Worm (Caenorhabditis elegans) whole organism, L4 larva: Measurements from ENCODE around the gene F49F1.4.
"Not testable (repeated sequence)": the region's sequence is repeated elsewhere in the genome, so short reads cannot be mapped to it uniquely, and the experiment has no call there.

Experiments
- F37D6.2 ChIP-seq: sonication (generic microtip); optimal IDR thresholded peaks from 2 replicates; lab custom pipeline; 2016; ENCODE audit warnings: mild to moderate bottlenecking, missing genetic modification characterization, missing compliant biosample characterization
- F44E2.7 ChIP-seq: fragments of 200-800 bp; sonication (Bioruptor generic); IDR thresholded peaks from 2 replicates; pipeline ENCODE4 v2.1.2; 2022; ENCODE audit warnings: missing genetic modification characterization, missing compliant biosample characterization
- T26A8.4 ChIP-seq: fragments of 200-800 bp; sonication (Bioruptor generic); IDR thresholded peaks from 2 replicates; pipeline ENCODE4 v1.3.6; 2022; ENCODE audit warnings: missing genetic modification characterization, missing compliant biosample characterization
- Y105C5A.15 ChIP-seq: fragments of 200-800 bp; sonication (Bioruptor generic); IDR thresholded peaks from 2 replicates; pipeline ENCODE4 v1.3.6; 2022; ENCODE audit warnings: missing genetic modification characterization, missing compliant biosample characterization
- Y48G9A.11 ChIP-seq: fragments of 200-800 bp; sonication (Bioruptor generic); IDR thresholded peaks from 2 replicates; pipeline ENCODE4 v1.3.6; 2022; ENCODE audit warnings: missing genetic modification reagents, missing genetic modification characterization, missing compliant biosample characterization
- Y75B8A.6 ChIP-seq: fragments of 200-800 bp; sonication (Bioruptor generic); IDR thresholded peaks from 2 replicates; pipeline ENCODE4 v1.3.6; 2022; ENCODE audit warnings: missing genetic modification reagents, missing genetic modification characterization, missing compliant biosample characterization
- ZK337.2 ChIP-seq: fragments of 200-800 bp; sonication (Bioruptor generic); IDR thresholded peaks from 2 replicates; pipeline ENCODE4 v1.3.6; 2022; ENCODE audit warnings: missing genetic modification reagents, missing genetic modification characterization, missing compliant biosample characterization
- aha-1 ChIP-seq: fragments of 150-350 bp; peaks from one replicate; lab custom pipeline; 2014; ENCODE audit warnings: missing biosample characterization, missing genetic modification characterization
- aly-2 ChIP-seq: sonication (generic microtip); optimal IDR thresholded peaks from 2 replicates; lab custom pipeline; 2018; ENCODE audit warnings: missing biosample characterization, missing genetic modification characterization
- attf-4 ChIP-seq: sonication (generic microtip); optimal IDR thresholded peaks from 3 replicates; lab custom pipeline; 2017; ENCODE audit warnings: missing biosample characterization, missing genetic modification characterization
- ceh-28 ChIP-seq: fragments of 150-350 bp; optimal IDR thresholded peaks from 2 replicates; lab custom pipeline; 2014; ENCODE audit warnings: missing biosample characterization, missing genetic modification reagents, missing genetic modification characterization
- ces-1 ChIP-seq: fragments of 150-350 bp; sonication (generic microtip); optimal IDR thresholded peaks from 4 replicates; lab custom pipeline; 2014; ENCODE audit warnings: missing biosample characterization, missing genetic modification reagents, missing genetic modification characterization
- daf-19 ChIP-seq: fragments of 200-800 bp; sonication (Bioruptor generic); conservative IDR thresholded peaks from 2 replicates; pipeline ENCODE4 v1.3.6; 2022; ENCODE audit warnings: missing genetic modification characterization, missing compliant biosample characterization
- dmd-6 ChIP-seq: fragments of 200-800 bp; sonication (Bioruptor generic); IDR thresholded peaks from 2 replicates; pipeline ENCODE4 v1.3.6; 2022; ENCODE audit warnings: missing genetic modification reagents, missing genetic modification characterization, missing compliant biosample characterization
- dmd-9 ChIP-seq: fragments of 200-800 bp; sonication (Bioruptor generic); IDR thresholded peaks from 2 replicates; pipeline ENCODE4 v1.3.6; 2022; ENCODE audit warnings: missing genetic modification reagents, missing genetic modification characterization, missing compliant biosample characterization
- dve-1 ChIP-seq: sonication (generic microtip); optimal IDR thresholded peaks from 2 replicates; lab custom pipeline; 2017; ENCODE audit warnings: antibody characterized with exemption, mild to moderate bottlenecking, missing genetic modification characterization, missing compliant biosample characterization; ENCODE audit not compliant: insufficient read depth
- egl-27 ChIP-seq: sonication (generic microtip); optimal IDR thresholded peaks from 3 replicates; lab custom pipeline; 2017; ENCODE audit warnings: missing biosample characterization, missing genetic modification reagents, missing genetic modification characterization
- fos-1 ChIP-seq: fragments of 150-350 bp; optimal IDR thresholded peaks from 2 replicates; lab custom pipeline; 2014; ENCODE audit warnings: missing biosample characterization, missing genetic modification characterization
- hif-1 ChIP-seq, 2 experiments: sonication (generic microtip); optimal IDR thresholded peaks; 2 replicates each; lab custom pipeline; 2016 to 2017; ENCODE audit warnings: missing compliant biosample characterization in 2 of 2, missing genetic modification characterization in 2 of 2, missing genetic modification reagents in 2 of 2, missing genotype in 2 of 2, mild to moderate bottlenecking in 1 of 2
- hlh-11 ChIP-seq: fragments of 200-800 bp; sonication (Bioruptor generic); optimal IDR thresholded peaks from 2 replicates; lab custom pipeline; 2018; ENCODE audit warnings: mild to moderate bottlenecking, missing genetic modification characterization, missing compliant biosample characterization
- hmg-1.1 ChIP-seq: fragments of 200-800 bp; sonication (Bioruptor generic); IDR thresholded peaks from 2 replicates; pipeline ENCODE4 v1.3.6; 2022; ENCODE audit warnings: missing genetic modification reagents, missing genetic modification characterization, missing compliant biosample characterization
- lin-1 ChIP-seq: fragments of 200-800 bp; sonication (Bioruptor generic); IDR thresholded peaks from 2 replicates; pipeline ENCODE4 v1.3.6; 2022; ENCODE audit warnings: missing genetic modification reagents, missing genetic modification characterization, missing compliant biosample characterization
- lir-3 ChIP-seq: sonication (generic microtip); optimal IDR thresholded peaks from 2 replicates; lab custom pipeline; 2016; ENCODE audit warnings: mild to moderate bottlenecking, missing genetic modification characterization, missing compliant biosample characterization
- madf-9 ChIP-seq: fragments of 200-800 bp; sonication (Bioruptor generic); conservative IDR thresholded peaks from 2 replicates; pipeline ENCODE4 v1.3.6; 2022; ENCODE audit warnings: missing genetic modification reagents, missing genetic modification characterization, missing compliant biosample characterization
- mdt-29 ChIP-seq: fragments of 200-800 bp; sonication (Bioruptor generic); IDR thresholded peaks from 2 replicates; pipeline ENCODE4 v1.3.6; 2022; ENCODE audit warnings: missing genetic modification reagents, missing genetic modification characterization, missing compliant biosample characterization
- mep-1 ChIP-seq: fragments of 150-350 bp; sonication (generic microtip); optimal IDR thresholded peaks from 3 replicates; lab custom pipeline; 2014; ENCODE audit warnings: missing biosample characterization, missing genetic modification characterization
- mxl-2 ChIP-seq: fragments of 200-800 bp; sonication (Bioruptor generic); conservative IDR thresholded peaks from 2 replicates; pipeline ENCODE4 v1.3.6; 2022; ENCODE audit warnings: missing genetic modification reagents, missing genetic modification characterization, missing compliant biosample characterization
- nhr-237 ChIP-seq: sonication (generic microtip); optimal IDR thresholded peaks from 2 replicates; lab custom pipeline; 2017; ENCODE audit warnings: missing biosample characterization, missing genetic modification characterization
- nhr-41 ChIP-seq: fragments of 200-800 bp; sonication (Bioruptor generic); IDR thresholded peaks from 2 replicates; pipeline ENCODE4 v1.3.6; 2022; ENCODE audit warnings: missing genetic modification reagents, missing genetic modification characterization, missing compliant biosample characterization
- nhr-42 ChIP-seq: fragments of 200-800 bp; sonication (Bioruptor generic); IDR thresholded peaks from 2 replicates; pipeline ENCODE4 v1.3.6; 2022; ENCODE audit warnings: missing genetic modification characterization, missing compliant biosample characterization
- nhr-6 ChIP-seq: fragments of 150-350 bp; optimal IDR thresholded peaks from 2 replicates; lab custom pipeline; 2014; ENCODE audit warnings: missing biosample characterization, missing genetic modification characterization
- rbr-2 ChIP-seq: sonication (generic microtip); optimal IDR thresholded peaks from 2 replicates; lab custom pipeline; 2016; ENCODE audit warnings: missing genotype, missing genetic modification characterization, missing compliant biosample characterization
- set-16 ChIP-seq: fragments of 200-800 bp; sonication (Bioruptor generic); IDR thresholded peaks from 2 replicates; pipeline ENCODE4 v1.3.6; 2022; ENCODE audit warnings: missing genetic modification reagents, missing genetic modification characterization, missing compliant biosample characterization
- snpc-4 ChIP-seq: fragments of 150-350 bp; optimal IDR thresholded peaks from 2 replicates; lab custom pipeline; 2014; ENCODE audit warnings: missing biosample characterization, missing genetic modification characterization
- tra-1 ChIP-seq: fragments of 200-800 bp; sonication (Bioruptor generic); IDR thresholded peaks from 2 replicates; pipeline ENCODE4 v1.3.6; 2022; ENCODE audit warnings: missing genetic modification reagents, missing genetic modification characterization, missing compliant biosample characterization
- unc-62 ChIP-seq, 3 experiments: fragments of 150-350 bp in 1 of 3; sonication (generic microtip); optimal IDR thresholded peaks in 2 of 3; peaks in 1 of 3; 1 replicate in 1 of 3; 2 replicates in 2 of 3; lab custom pipeline; 2014 to 2017; ENCODE audit warnings: missing biosample characterization in 3 of 3, missing genetic modification characterization in 3 of 3, missing genetic modification reagents in 3 of 3, missing genotype in 1 of 3
- zag-1 ChIP-seq: fragments of 150-350 bp; optimal IDR thresholded peaks from 2 replicates; lab custom pipeline; 2014; ENCODE audit warnings: missing biosample characterization, missing genetic modification characterization
- ztf-11 ChIP-seq: fragments of 150-350 bp; optimal IDR thresholded peaks from 2 replicates; lab custom pipeline; 2014; ENCODE audit warnings: missing biosample characterization, missing genetic modification characterization

Gene F49F1.4

ce11 chrIV:4147891-4148290, 32.4 kb upstream of the F49F1.4 start (continued):
- TF ChIP-seq lin-1 (GFP tag; lab: Robert Waterston, UW) (no peak; the same call in 1 of the 2 replicates), fos-1 (tag; lab: Kevin White, UChicago) (no peak), hmg-1.1 (GFP tag; lab: Robert Waterston, UW) (no peak), ZK337.2 (no peak), nhr-237 (no peak)

DNA sequence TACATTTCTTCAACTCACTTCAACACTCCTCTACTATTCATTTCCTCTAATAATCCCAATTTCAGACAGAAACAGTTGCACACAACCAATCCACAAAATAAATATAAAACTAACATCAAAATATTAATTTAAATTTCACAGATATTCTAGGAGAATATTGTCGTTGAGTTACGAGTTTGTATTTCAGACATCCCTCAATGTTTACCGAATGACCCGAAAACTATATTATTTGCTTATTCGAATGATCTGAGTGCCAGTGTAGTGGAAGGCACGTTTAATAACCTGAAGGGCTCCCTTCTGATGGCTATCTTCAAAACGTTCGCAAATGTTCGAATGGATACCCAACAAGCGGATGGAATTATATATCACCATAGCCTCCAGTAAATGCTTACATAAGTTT, 29.2 kb upstream of the F49F1.4 start, which contains the start of gene R07C12.3:
R07C12.3 (plus strand) TSS at position 301 of the 400 bp plus-strand sequence.
- TF ChIP-seq daf-19 (GFP tag; lab: Robert Waterston, UW): no peak
- TF ChIP-seq unc-62 (GFP tag; optimal IDR thresholded peaks at IDR 0.05 in 1 of 2; lab: Kevin White, UChicago): peak in 1 of 2 experiments; percentile 36
- TF ChIP-seq unc-62 (tag; optimal IDR thresholded peaks at IDR 0.05; lab: Kevin White, UChicago): no peak

DNA sequence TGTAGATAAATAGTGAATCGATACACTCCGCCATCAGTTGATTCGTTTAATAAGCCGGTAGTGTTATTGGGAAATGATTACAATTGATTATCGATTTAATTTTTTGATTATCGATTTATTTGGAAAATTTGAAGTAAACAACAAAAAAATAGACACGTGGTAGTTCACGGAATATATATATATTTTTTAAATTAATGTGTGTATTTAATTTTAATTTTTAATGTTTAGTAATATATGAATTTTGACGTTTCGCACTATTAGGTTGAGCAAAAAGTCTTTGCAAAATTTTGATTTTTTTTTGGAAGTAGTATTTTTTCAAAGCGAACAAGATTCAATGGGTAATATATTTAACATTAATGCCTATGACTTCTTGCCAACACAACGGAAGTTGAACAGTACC, 27.5 kb upstream of the F49F1.4 start, which contains the start of gene F49F1.12:
F49F1.12 (minus strand) TSS at position 101 of the 400 bp plus-strand sequence.
- TF ChIP-seq T26A8.4 (GFP tag; lab: Robert Waterston, UW); nhr-6 (tag; lab: Kevin White, UChicago); set-16 (GFP tag; lab: Robert Waterston, UW): not testable (repeated sequence)

- TF ChIP-seq ceh-28 (tag; lab: Kevin White, UChicago): no peak
- TF ChIP-seq F44E2.7 (GFP tag; lab: Robert Waterston, UW): no peak
Observed at ce11 chrIV:4141311-4141710, 25.8 kb upstream of the F49F1.4 start, which contains the start of gene F49F1.11. F49F1.11 (minus strand) TSS chrIV:4141411.

- TF ChIP-seq Y75B8A.6 (GFP tag; lab: Robert Waterston, UW): no peak
- no peak for TF ChIP-seq nhr-42
- TF ChIP-seq hlh-11 (tag; lab: Kevin White, UChicago): no peak
- TF ChIP-seq ces-1 (GFP tag; lab: Kevin White, UChicago): no peak
- TF ChIP-seq dmd-9 (GFP tag; lab: Robert Waterston, UW): no peak
- TF ChIP-seq dve-1: no peak
- no peak for TF ChIP-seq Y105C5A.15 (GFP tag; lab: Robert Waterston, UW)
- no peak for TF ChIP-seq madf-9 (GFP tag; lab: Robert Waterston, UW)
- no peak for TF ChIP-seq Y48G9A.11 (GFP tag; lab: Robert Waterston, UW)
- no peak for TF ChIP-seq zag-1 (tag; lab: Kevin White, UChicago)
- no peak for TF ChIP-seq aha-1 (tag; lab: Kevin White, UChicago)
- TF ChIP-seq nhr-41 (GFP tag; lab: Robert Waterston, UW): no peak
- TF ChIP-seq lir-3 (tag; lab: Kevin White, UChicago): no peak
- no peak for TF ChIP-seq mep-1
- no peak for TF ChIP-seq attf-4 (tag; lab: Kevin White, UChicago)
- TF ChIP-seq aly-2 (tag; lab: Kevin White, UChicago): no peak
- TF ChIP-seq rbr-2 (tag; lab: Kevin White, UChicago): no peak
Observed at ce11 chrIV:4140265-4140664, 24.7 kb upstream of the F49F1.4 start, which contains the start of gene F49F1.18. F49F1.18 (minus strand) TSS chrIV:4140365.

- TF ChIP-seq dmd-6 (GFP tag; lab: Robert Waterston, UW): no peak
- TF ChIP-seq tra-1 (GFP tag; lab: Robert Waterston, UW): no peak
- no peak for TF ChIP-seq F37D6.2 (tag; lab: Kevin White, UChicago)
- TF ChIP-seq hmg-1.1 (GFP tag; lab: Robert Waterston, UW): no peak
- no peak for TF ChIP-seq mxl-2 (GFP tag; lab: Robert Waterston, UW)
- no peak for TF ChIP-seq hif-1 (tag; optimal IDR thresholded peaks at IDR 0.05; lab: Kevin White, UChicago)
- no peak for TF ChIP-seq mdt-29 (GFP tag; lab: Robert Waterston, UW)
- TF ChIP-seq ztf-11 (tag; lab: Kevin White, UChicago): no peak
- no peak for TF ChIP-seq snpc-4 (tag; lab: Kevin White, UChicago)
- no peak for TF ChIP-seq egl-27
Observed at ce11 chrIV:4139022-4139421, 23.5 kb upstream of the F49F1.4 start, which contains the start of gene F49F1.10. F49F1.10 (minus strand) TSS chrIV:4139122.
